Worm (Caenorhabditis elegans) whole organism, L1 larva: ENCODE measurements around the gene C30G12.6.

Experiments used
- C16A3.4 ChIP-seq: fragments of 150-350 bp; optimal IDR thresholded peaks from 2 replicates; lab custom pipeline; 2014; ENCODE audit warnings: missing biosample characterization, missing genetic modification characterization
- C34B4.2 ChIP-seq: sonication (generic microtip); optimal IDR thresholded peaks from 2 replicates; lab custom pipeline; 2017; ENCODE audit warnings: mild to moderate bottlenecking, missing genetic modification characterization, missing compliant biosample characterization
- alr-1 ChIP-seq: fragments of 200-800 bp; sonication (Bioruptor generic); optimal IDR thresholded peaks from 2 replicates; lab custom pipeline; 2018; ENCODE audit warnings: borderline replicate concordance, mild to moderate bottlenecking, missing genetic modification characterization, missing compliant biosample characterization
- ama-1 ChIP-seq: fragments of 150-350 bp; optimal IDR thresholded peaks from 2 replicates; lab custom pipeline; 2014
- blmp-1 ChIP-seq: fragments of 150-350 bp; optimal IDR thresholded peaks from 2 replicates; lab custom pipeline; 2014; ENCODE audit warnings: missing biosample characterization, missing genetic modification characterization
- ceh-82 ChIP-seq, 3 experiments: fragments of 150-350 bp in 1 of 3; sonication (generic microtip) in 2 of 3; optimal IDR thresholded peaks; 2 replicates each; lab custom pipeline; 2014 to 2017; ENCODE audit warnings: missing biosample characterization in 3 of 3, missing genetic modification characterization in 3 of 3
- dpl-1 ChIP-seq, 3 experiments: fragments of 150-350 bp in 2 of 3; sonication (generic microtip) in 1 of 3; optimal IDR thresholded peaks; 2 replicates each; lab custom pipeline; 2014 to 2017; ENCODE audit warnings: missing biosample characterization in 3 of 3, missing genetic modification characterization in 3 of 3, missing genetic modification reagents in 3 of 3
- efl-1 ChIP-seq, 4 experiments: fragments of 150-350 bp; optimal IDR thresholded peaks in 3 of 4; peaks in 1 of 4; 1 replicate in 1 of 4; 2 replicates in 3 of 4; lab custom pipeline; 2014; ENCODE audit warnings: missing biosample characterization in 2 of 4, missing genetic modification characterization in 2 of 4, missing genetic modification reagents in 2 of 4
- egl-13 ChIP-seq: sonication (generic microtip); optimal IDR thresholded peaks from 2 replicates; lab custom pipeline; 2016; ENCODE audit warnings: missing genotype, missing genetic modification reagents, missing genetic modification characterization, missing compliant biosample characterization
- elt-2 ChIP-seq: sonication (generic microtip); optimal IDR thresholded peaks from 2 replicates; lab custom pipeline; 2016; ENCODE audit warnings: missing genetic modification characterization, mild to moderate bottlenecking, inconsistent platforms, missing compliant biosample characterization, missing genetic modification reagents
- elt-3 ChIP-seq, 6 experiments: fragments of 150-350 bp in 1 of 6; sonication (generic microtip); optimal IDR thresholded peaks; 2 replicates each; lab custom pipeline; 2017 to 2018; ENCODE audit warnings: missing biosample characterization in 6 of 6, missing genetic modification characterization in 6 of 6, inconsistent platforms in 1 of 6
- ets-5 ChIP-seq: fragments of 200-800 bp; sonication (Bioruptor generic); IDR thresholded peaks from 2 replicates; pipeline ENCODE4 v1.3.6; 2022; ENCODE audit warnings: missing genetic modification characterization, missing compliant biosample characterization
- grh-1 ChIP-seq: fragments of 200-800 bp; sonication (Bioruptor generic); IDR thresholded peaks from 2 replicates; pipeline ENCODE4 v1.3.6; 2022; ENCODE audit warnings: missing genetic modification reagents, missing genetic modification characterization, missing compliant biosample characterization
- hlh-4 ChIP-seq: sonication (generic microtip); optimal IDR thresholded peaks from 2 replicates; lab custom pipeline; 2016; ENCODE audit warnings: mild to moderate bottlenecking, missing genetic modification characterization, missing compliant biosample characterization
- irx-1 ChIP-seq: sonication (generic microtip); optimal IDR thresholded peaks from 2 replicates; lab custom pipeline; 2016; ENCODE audit warnings: missing genetic modification characterization, missing compliant biosample characterization
- jun-1 ChIP-seq: fragments of 150-350 bp; optimal IDR thresholded peaks from 2 replicates; lab custom pipeline; 2014; ENCODE audit warnings: missing biosample characterization, missing genetic modification reagents, missing genetic modification characterization
- lin-13 ChIP-seq: fragments of 150-350 bp; optimal IDR thresholded peaks from 2 replicates; lab custom pipeline; 2014; ENCODE audit warnings: missing biosample characterization, missing genetic modification reagents, missing genetic modification characterization
- lin-14 ChIP-seq: fragments of 200-800 bp; sonication (Bioruptor generic); optimal IDR thresholded peaks from 2 replicates; lab custom pipeline; 2018; ENCODE audit warnings: mild to moderate bottlenecking, missing genetic modification characterization, moderate library complexity, missing compliant biosample characterization
- lin-15B ChIP-seq: fragments of 150-350 bp; sonication (generic microtip); optimal IDR thresholded peaks from 3 replicates; lab custom pipeline; 2014; ENCODE audit warnings: missing biosample characterization, missing genetic modification characterization
- lin-35 ChIP-seq, 2 experiments: fragments of 150-350 bp; optimal IDR thresholded peaks; 2 replicates each; lab custom pipeline; 2014; ENCODE audit warnings: missing biosample characterization in 2 of 2, missing genetic modification characterization in 2 of 2, missing genetic modification reagents in 2 of 2
- lin-39 ChIP-seq: fragments of 150-350 bp; optimal IDR thresholded peaks from 2 replicates; lab custom pipeline; 2014; ENCODE audit warnings: missing biosample characterization, missing genetic modification reagents, missing genetic modification characterization
- lsy-2 ChIP-seq, 2 experiments: fragments of 150-350 bp; optimal IDR thresholded peaks; 2 replicates each; lab custom pipeline; 2014; ENCODE audit warnings: missing biosample characterization in 2 of 2, missing genetic modification characterization in 2 of 2
- mep-1 ChIP-seq: fragments of 150-350 bp; optimal IDR thresholded peaks from 2 replicates; lab custom pipeline; 2014; ENCODE audit warnings: missing biosample characterization, missing genetic modification characterization
- nhr-11 ChIP-seq: fragments of 150-350 bp; optimal IDR thresholded peaks from 2 replicates; lab custom pipeline; 2014; ENCODE audit warnings: missing biosample characterization, missing genetic modification characterization
- nhr-19 ChIP-seq: fragments of 200-800 bp; sonication (Bioruptor generic); conservative IDR thresholded peaks from 2 replicates; pipeline ENCODE4 v1.3.6; 2022; ENCODE audit warnings: missing genetic modification characterization, missing compliant biosample characterization
- nhr-20 ChIP-seq: sonication (generic microtip); optimal IDR thresholded peaks from 2 replicates; lab custom pipeline; 2016; ENCODE audit warnings: mild to moderate bottlenecking, missing genetic modification characterization, missing compliant biosample characterization
- nhr-76 ChIP-seq: sonication (generic microtip); optimal IDR thresholded peaks from 2 replicates; lab custom pipeline; 2017; ENCODE audit warnings: missing biosample characterization, missing genetic modification characterization
- nhr-85 ChIP-seq: sonication (generic microtip); peaks from one replicate; lab custom pipeline; 2016; ENCODE audit warnings: missing genetic modification characterization, inconsistent platforms, missing compliant biosample characterization
- nhr-90 ChIP-seq: sonication (generic microtip); optimal IDR thresholded peaks from 2 replicates; lab custom pipeline; 2016; ENCODE audit warnings: mild to moderate bottlenecking, missing genetic modification characterization, missing compliant biosample characterization; ENCODE audit not compliant: poor library complexity
- pag-3 ChIP-seq: sonication (generic microtip); optimal IDR thresholded peaks from 2 replicates; lab custom pipeline; 2017; ENCODE audit warnings: missing genetic modification characterization, mild to moderate bottlenecking, missing compliant biosample characterization, antibody characterized with exemption, borderline replicate concordance; ENCODE audit not compliant: insufficient read depth
- pax-3 ChIP-seq: fragments of 200-800 bp; sonication (Bioruptor generic); optimal IDR thresholded peaks from 2 replicates; lab custom pipeline; 2018; ENCODE audit warnings: mild to moderate bottlenecking, missing genetic modification characterization, moderate library complexity, missing compliant biosample characterization
- pqm-1 ChIP-seq: sonication (generic microtip); optimal IDR thresholded peaks from 3 replicates; lab custom pipeline; 2017; ENCODE audit warnings: missing biosample characterization, missing genetic modification characterization
- skn-1 ChIP-seq: fragments of 150-350 bp; optimal IDR thresholded peaks from 2 replicates; lab custom pipeline; 2014; ENCODE audit warnings: missing biosample characterization, missing genetic modification characterization
- snpc-4 ChIP-seq: fragments of 150-350 bp; optimal IDR thresholded peaks from 2 replicates; lab custom pipeline; 2014; ENCODE audit warnings: missing biosample characterization, missing genetic modification characterization
- sox-4 ChIP-seq: sonication (generic microtip); optimal IDR thresholded peaks from 2 replicates; lab custom pipeline; 2016; ENCODE audit warnings: missing genetic modification characterization, missing compliant biosample characterization
- unc-86 ChIP-seq: sonication (generic microtip); optimal IDR thresholded peaks from 2 replicates; lab custom pipeline; 2016; ENCODE audit warnings: missing genetic modification characterization, missing compliant biosample characterization
- unc-98 ChIP-seq: fragments of 200-800 bp; sonication (Bioruptor generic); IDR thresholded peaks from 2 replicates; pipeline ENCODE4 v1.3.6; 2022; ENCODE audit warnings: missing genetic modification characterization, missing compliant biosample characterization
- vab-15 ChIP-seq: sonication (generic microtip); optimal IDR thresholded peaks from 2 replicates; lab custom pipeline; 2017; ENCODE audit warnings: missing genotype, mild to moderate bottlenecking, missing genetic modification characterization, missing compliant biosample characterization
- xbp-1 ChIP-seq: sonication (generic microtip); optimal IDR thresholded peaks from 2 replicates; lab custom pipeline; 2016; ENCODE audit warnings: missing genetic modification characterization, missing compliant biosample characterization
- zag-1 ChIP-seq: fragments of 150-350 bp; optimal IDR thresholded peaks from 2 replicates; lab custom pipeline; 2014; ENCODE audit warnings: missing biosample characterization, missing genetic modification characterization
- zip-4 ChIP-seq: fragments of 200-800 bp; sonication (Bioruptor generic); optimal IDR thresholded peaks from 2 replicates; lab custom pipeline; 2018; ENCODE audit warnings: mild to moderate bottlenecking, missing genetic modification characterization, moderate library complexity, missing compliant biosample characterization
- ztf-11 ChIP-seq, 2 experiments: sonication (generic microtip); optimal IDR thresholded peaks; 2 replicates each; lab custom pipeline; 2016 to 2017; ENCODE audit warnings: missing genetic modification characterization in 2 of 2, missing biosample characterization in 1 of 2, missing compliant biosample characterization in 1 of 2

C30G12.6 gene

DNA sequence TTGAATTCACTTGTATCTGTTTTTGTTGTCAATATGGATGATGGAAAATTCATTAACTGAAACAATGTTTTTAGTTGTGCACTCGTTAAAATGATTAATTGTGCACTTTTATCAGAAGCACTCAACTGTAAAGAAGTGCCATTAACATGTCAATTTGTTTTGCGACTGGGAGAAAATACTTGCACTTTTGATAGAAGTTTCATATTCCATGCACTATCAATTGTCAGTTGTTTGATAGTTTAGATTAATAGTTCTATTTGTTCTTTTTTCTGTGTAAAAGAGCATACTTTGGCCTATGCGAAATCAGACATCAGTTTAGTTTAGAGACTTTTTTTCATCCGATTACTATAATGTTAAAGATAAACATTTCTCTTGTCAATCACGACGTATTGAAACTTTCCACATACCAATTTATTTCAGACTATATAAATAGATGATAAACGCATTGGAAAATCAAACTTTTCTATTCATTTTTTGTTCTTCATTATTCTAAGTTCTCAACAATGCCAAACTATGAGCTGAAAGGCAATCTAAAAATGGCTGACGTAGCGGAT lies 5.8 kb downstream of the C30G12.6 start, which contains the start of gene C30G12.2:
C30G12.2 (plus strand) TSS at position 504 of the 554 bp plus-strand sequence.
- TF ChIP-seq elt-2 (tag; lab: Kevin White, UChicago) (peak; percentile 61), jun-1 (tag; lab: Kevin White, UChicago) (no peak)
- TF ChIP-seq, all 84 proteins: peak for 1

ce11 chrII:7287709-7288108 lies 8.1 kb downstream of the C30G12.6 start:
- TF ChIP-seq grh-1 (GFP tag; lab: Robert Waterston, UW) (no peak), lin-14 (GFP tag; lab: Kevin White, UChicago) (peak; percentile 59), nhr-90 (tag; lab: Kevin White, UChicago) (peak; percentile 47), skn-1 (peak; percentile 0), unc-86 (tag; lab: Kevin White, UChicago) (no peak), nhr-76 (tag; lab: Kevin White, UChicago) (no peak), nhr-20 (tag; lab: Kevin White, UChicago) (peak; percentile 68), unc-98 (no peak), ama-1 (lab: Kevin White, UChicago) (no peak), lsy-2 (tag; optimal IDR thresholded peaks at IDR 0.05; lab: Kevin White, UChicago) (no peak), pax-3 (tag; lab: Kevin White, UChicago) (no peak), sox-4 (tag; lab: Kevin White, UChicago) (no peak), lin-39 (no peak), lin-15B (tag; lab: Kevin White, UChicago) (no peak), lin-13 (GFP tag; lab: Kevin White, UChicago) (no peak), mep-1 (tag; lab: Kevin White, UChicago) (no peak), ztf-11 (tag; optimal IDR thresholded peaks at IDR 0.05; lab: Kevin White, UChicago) (no peak), nhr-11 (tag; lab: Kevin White, UChicago) (no peak), C34B4.2 (tag; lab: Kevin White, UChicago) (no peak), irx-1 (no peak), nhr-19 (peak; percentile 47), C16A3.4 (peak; percentile 8), hlh-4 (tag; lab: Kevin White, UChicago) (no peak), ceh-82 (tag; optimal IDR thresholded peaks at IDR 0.05; lab: Kevin White, UChicago) (no peak), dpl-1 (GFP tag; optimal IDR thresholded peaks at IDR 0.05; lab: Kevin White, UChicago) (no peak), pag-3 (tag; lab: Kevin White, UChicago) (no peak), efl-1 (optimal IDR thresholded peaks at IDR 0.05; lab: Kevin White, UChicago) (no peak), efl-1 (GFP tag; optimal IDR thresholded peaks at IDR 0.05 in 1 of 2; lab: Kevin White, UChicago) (peak in 1 of 2 experiments; percentile 82), elt-3 (tag; optimal IDR thresholded peaks at IDR 0.05; lab: Kevin White, UChicago) (peak in 5 of 6 experiments; percentile 50 to 97 (median 72)), pqm-1 (tag; lab: Kevin White, UChicago) (no peak), lin-35 (GFP tag; optimal IDR thresholded peaks at IDR 0.05; lab: Kevin White, UChicago) (peak in 1 of 2 experiments; percentile 57), egl-13 (no peak), alr-1 (tag; lab: Kevin White, UChicago) (no peak), snpc-4 (tag; lab: Kevin White, UChicago) (no peak), elt-2 (tag; lab: Kevin White, UChicago) (peak; percentile 53), xbp-1 (tag; lab: Kevin White, UChicago) (no peak), blmp-1 (peak; percentile 37), zag-1 (tag; lab: Kevin White, UChicago) (no peak), zip-4 (peak; percentile 14), ets-5 (GFP tag; lab: Robert Waterston, UW) (no peak), vab-15 (tag; lab: Kevin White, UChicago) (no peak), nhr-85 (tag; lab: Kevin White, UChicago) (peak; percentile 77)
